Worm (Caenorhabditis elegans): ENCODE measurements around the gene F48B9.1.

DNA sequence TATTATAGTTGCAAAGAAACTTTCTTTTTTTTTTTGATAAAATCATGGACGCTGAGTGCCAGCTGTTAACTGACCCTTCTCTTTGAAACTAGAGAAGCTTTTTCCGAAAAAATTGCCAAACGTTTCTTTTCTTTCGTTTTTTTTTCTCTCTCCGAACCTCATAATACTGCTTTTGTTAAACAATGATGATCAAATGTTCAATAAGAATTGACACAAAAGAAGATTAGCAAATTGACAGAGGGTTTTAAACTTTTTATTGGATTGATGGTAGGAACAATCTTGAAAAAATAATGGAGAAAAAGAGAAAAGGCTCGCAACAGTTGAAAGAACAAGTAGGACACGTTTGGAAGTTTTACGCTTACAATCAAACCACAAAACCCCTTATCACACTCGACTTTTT lies 40.2 kb downstream of the F48B9.1 start, which contains the start of gene hex-1:
- TF ChIP-seq lin-11 (tag; optimal IDR thresholded peaks at IDR 0.05) (no peak), pax-1 (tag; optimal IDR thresholded peaks at IDR 0.05) (no peak), ceh-24 (tag; optimal IDR thresholded peaks at IDR 0.05) (no peak), ttx-3 (tag; optimal IDR thresholded peaks at IDR 0.05) (no peak), ahr-1 (tag; optimal IDR thresholded peaks at IDR 0.05) (no peak), K09A11.1 (tag; optimal IDR thresholded peaks at IDR 0.05; ENCODE audit: insufficient read depth) (no peak), pha-2 (tag; optimal IDR thresholded peaks at IDR 0.05) (no peak), hlh-30 (tag; optimal IDR thresholded peaks at IDR 0.05; ENCODE audit: insufficient read depth) (no peak), ceh-45 (GFP tag; IDR thresholded peaks at IDR 0.05) (no peak), ceh-31 (tag; optimal IDR thresholded peaks at IDR 0.05) (no peak), fkh-10 (GFP tag; optimal IDR thresholded peaks at IDR 0.05) (no peak), ceh-9 (tag; optimal IDR thresholded peaks at IDR 0.05) (no peak), unc-55 (GFP tag; optimal IDR thresholded peaks at IDR 0.05) (no peak)

Data from whole organism, late embryonic.